Worm (Caenorhabditis elegans) whole organism, mixed stage, embryonic: Measurements from ENCODE around the gene acs-5.

Source experiments
- blmp-1 ChIP-seq: fragments of 150-350 bp; optimal IDR thresholded peaks from 2 replicates; lab custom pipeline; 2014; ENCODE audit warnings: missing biosample characterization, missing genetic modification characterization
- ceh-39 ChIP-seq: fragments of 150-350 bp; optimal IDR thresholded peaks from 2 replicates; lab custom pipeline; 2014; ENCODE audit warnings: missing biosample characterization, missing genetic modification characterization
- elt-1 ChIP-seq: sonication (generic microtip); optimal IDR thresholded peaks from 2 replicates; lab custom pipeline; 2017; ENCODE audit warnings: missing genetic modification characterization, mild to moderate bottlenecking, missing compliant biosample characterization, antibody characterized with exemption, moderate library complexity, borderline replicate concordance; ENCODE audit not compliant: insufficient read depth
- elt-3 ChIP-seq: fragments of 150-350 bp; optimal IDR thresholded peaks from 2 replicates; lab custom pipeline; 2014; ENCODE audit warnings: missing biosample characterization, missing genetic modification characterization
- lin-13 ChIP-seq: fragments of 150-350 bp; optimal IDR thresholded peaks from 2 replicates; lab custom pipeline; 2014; ENCODE audit warnings: missing biosample characterization, missing genetic modification characterization
- lsy-2 ChIP-seq: fragments of 150-350 bp; optimal IDR thresholded peaks from 2 replicates; lab custom pipeline; 2014; ENCODE audit warnings: missing biosample characterization, missing genetic modification characterization
- unc-62 ChIP-seq: fragments of 150-350 bp; optimal IDR thresholded peaks from 2 replicates; lab custom pipeline; 2014; ENCODE audit warnings: missing biosample characterization, missing genetic modification reagents, missing genetic modification characterization
- ztf-11 ChIP-seq: fragments of 150-350 bp; optimal IDR thresholded peaks from 2 replicates; lab custom pipeline; 2014; ENCODE audit warnings: missing biosample characterization, missing genetic modification characterization

DNA sequence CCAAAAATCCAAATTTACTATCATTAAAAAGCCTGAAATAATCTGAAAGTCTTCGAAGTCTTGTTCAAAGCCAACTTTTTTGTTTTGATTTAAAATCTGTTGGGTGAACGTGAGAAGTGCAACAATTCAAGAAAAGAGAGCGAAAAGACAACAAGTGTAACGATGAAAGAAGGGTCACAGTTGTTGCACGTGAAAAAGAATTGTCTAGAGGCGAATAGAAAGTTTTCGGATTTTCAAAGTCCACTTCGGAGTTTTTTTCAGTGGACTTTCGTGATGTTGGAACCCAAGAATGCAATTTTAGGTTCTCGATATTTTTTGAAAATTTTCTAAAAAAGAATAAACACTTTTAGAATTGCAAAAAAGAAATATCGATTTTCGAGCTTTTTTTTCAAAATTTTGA is 6.6 kb upstream of the acs-5 start:
- TF ChIP-seq ztf-11 (tag; lab: Kevin White, UChicago) (no peak), blmp-1 (tag; lab: Kevin White, UChicago) (no peak), unc-62 (GFP tag; lab: Kevin White, UChicago) (no peak), ceh-39 (tag; lab: Kevin White, UChicago) (no peak), lsy-2 (tag; lab: Kevin White, UChicago) (no peak), lin-13 (tag; lab: Kevin White, UChicago) (no peak), elt-1 (tag; lab: Kevin White, UChicago) (no peak), elt-3 (tag; lab: Kevin White, UChicago) (no peak)
